Fruit fly (Drosophila melanogaster) whole organism, embryonic: ENCODE results near the gene CG1024.

Source experiments
- B-H1 ChIP-seq: fragments of 200-800 bp; sonication (Bioruptor generic); IDR thresholded peaks from 3 replicates; pipeline ENCODE4 v1.3.6; 2022; ENCODE audit warnings: missing biosample characterization, missing genetic modification characterization
- CG10274 ChIP-seq: fragments of 200-800 bp; sonication (Bioruptor generic); optimal IDR thresholded peaks from 3 replicates; lab custom pipeline; 2017; ENCODE audit warnings: missing biosample characterization, mild to moderate bottlenecking, missing genetic modification characterization
- CG11723 ChIP-seq: fragments of 200-800 bp; sonication (Bioruptor generic); optimal IDR thresholded peaks from 2 replicates; lab custom pipeline; 2017; ENCODE audit warnings: missing biosample characterization, mild to moderate bottlenecking, missing genetic modification characterization
- CG14710 ChIP-seq: fragments of 200-800 bp; sonication (Bioruptor generic); optimal IDR thresholded peaks from 3 replicates; lab custom pipeline; 2019; ENCODE audit warnings: missing biosample characterization, mild to moderate bottlenecking, missing genetic modification characterization, moderate library complexity
- CG15011 ChIP-seq: fragments of 200-800 bp; sonication (Bioruptor generic); optimal IDR thresholded peaks from 3 replicates; lab custom pipeline; 2018; ENCODE audit warnings: missing biosample characterization, mild to moderate bottlenecking, missing genetic modification characterization
- CG16815 ChIP-seq: fragments of 200-800 bp; sonication (Bioruptor generic); optimal IDR thresholded peaks from 3 replicates; lab custom pipeline; 2017; ENCODE audit warnings: missing biosample characterization, mild to moderate bottlenecking, missing genetic modification characterization
- CG17568 ChIP-seq: fragments of 200-800 bp; sonication (Bioruptor generic); optimal IDR thresholded peaks from 2 replicates; lab custom pipeline; 2018; ENCODE audit warnings: missing biosample characterization, mild to moderate bottlenecking, missing genetic modification characterization, moderate library complexity
- CG17802 ChIP-seq: fragments of 200-800 bp; sonication (Bioruptor generic); optimal IDR thresholded peaks from 2 replicates; lab custom pipeline; 2018; ENCODE audit warnings: missing biosample characterization, mild to moderate bottlenecking, missing genetic modification characterization, moderate library complexity
- CG1792 ChIP-seq: fragments of 200-800 bp; sonication (Bioruptor generic); optimal IDR thresholded peaks from 2 replicates; lab custom pipeline; 2016; ENCODE audit warnings: missing biosample characterization, missing genetic modification characterization
- CG2875 ChIP-seq: fragments of 200-800 bp; sonication (Bioruptor generic); optimal IDR thresholded peaks from 2 replicates; lab custom pipeline; 2017; ENCODE audit warnings: missing biosample characterization, mild to moderate bottlenecking, missing genetic modification characterization, missing genetic modification reagents
- CG32767 ChIP-seq: fragments of 200-800 bp; sonication (Bioruptor generic); IDR thresholded peaks from 2 replicates; pipeline ENCODE4 v1.3.6; 2022; ENCODE audit warnings: missing biosample characterization, missing genetic modification characterization
- CG3407 ChIP-seq: fragments of 200-800 bp; sonication (Bioruptor generic); optimal IDR thresholded peaks from 2 replicates; lab custom pipeline; 2018; ENCODE audit warnings: missing biosample characterization, mild to moderate bottlenecking, missing genetic modification characterization
- CG6654 ChIP-seq: fragments of 200-800 bp; sonication (Bioruptor generic); optimal IDR thresholded peaks from 2 replicates; lab custom pipeline; 2017; ENCODE audit warnings: missing biosample characterization, mild to moderate bottlenecking, missing genetic modification characterization
- CG7556 ChIP-seq: fragments of 200-800 bp; sonication (Bioruptor generic); optimal IDR thresholded peaks from 2 replicates; lab custom pipeline; 2017; ENCODE audit warnings: missing biosample characterization, mild to moderate bottlenecking, missing genetic modification characterization
- CG8290 ChIP-seq, 3 experiments: fragments of 200-800 bp; sonication (Bioruptor generic); optimal IDR thresholded peaks; 2 replicates each; lab custom pipeline; 2016 to 2019; ENCODE audit warnings: missing biosample characterization in 3 of 3, missing genetic modification characterization in 3 of 3, mild to moderate bottlenecking in 2 of 3, moderate library complexity in 1 of 3
- CG8765 ChIP-seq: fragments of 200-800 bp; sonication (Bioruptor generic); IDR thresholded peaks from 2 replicates; pipeline ENCODE4 v1.3.6; 2022; ENCODE audit warnings: missing biosample characterization, missing genetic modification characterization
- Dip2 ChIP-seq: fragments of 200-800 bp; sonication (Bioruptor generic); IDR thresholded peaks from 2 replicates; pipeline ENCODE4 v1.3.6; 2022; ENCODE audit warnings: missing biosample characterization, missing genetic modification characterization
- Ets65A ChIP-seq: fragments of 200-800 bp; sonication (Bioruptor generic); peaks from one replicate; lab custom pipeline; 2016; ENCODE audit warnings: missing biosample characterization, missing genetic modification characterization
- Gsc ChIP-seq: fragments of 200-800 bp; sonication (Bioruptor generic); IDR thresholded peaks from 2 replicates; pipeline ENCODE4 v1.3.6; 2022; ENCODE audit warnings: missing biosample characterization, missing genetic modification characterization
- Hmx ChIP-seq: fragments of 200-800 bp; sonication (Bioruptor generic); optimal IDR thresholded peaks from 2 replicates; lab custom pipeline; 2016; ENCODE audit warnings: missing biosample characterization, missing genetic modification characterization
- Neu2 ChIP-seq: fragments of 200-800 bp; sonication (Bioruptor generic); optimal IDR thresholded peaks from 3 replicates; lab custom pipeline; 2016; ENCODE audit warnings: missing biosample characterization, missing genetic modification characterization, borderline replicate concordance
- Nf-YA ChIP-seq: fragments of 200-800 bp; sonication (Bioruptor generic); IDR thresholded peaks from 2 replicates; pipeline ENCODE4 v1.3.6; 2022; ENCODE audit warnings: missing biosample characterization, missing genetic modification characterization
- Nf-YC ChIP-seq: fragments of 200-800 bp; optimal IDR thresholded peaks from 3 replicates; lab custom pipeline; 2019; ENCODE audit warnings: missing biosample characterization, mild to moderate bottlenecking, missing genetic modification characterization, moderate library complexity
- NfI ChIP-seq: fragments of 200-800 bp; sonication (Bioruptor generic); optimal IDR thresholded peaks from 3 replicates; lab custom pipeline; 2018; ENCODE audit warnings: missing biosample characterization, mild to moderate bottlenecking, missing genetic modification characterization, moderate library complexity
- Opbp ChIP-seq: fragments of 200-800 bp; sonication (Bioruptor generic); IDR thresholded peaks from 3 replicates; pipeline ENCODE4 v1.3.6; 2022; ENCODE audit warnings: missing biosample characterization, missing genetic modification characterization; ENCODE audit not compliant: partially characterized antibody
- Rx ChIP-seq: fragments of 200-800 bp; sonication (Bioruptor generic); IDR thresholded peaks from 2 replicates; pipeline ENCODE4 v1.3.6; 2022; ENCODE audit warnings: missing biosample characterization, missing genetic modification characterization
- Tbp ChIP-seq: fragments of >200 bp; optimal IDR thresholded peaks from 2 replicates; lab custom pipeline; 2018; ENCODE audit warnings: missing biosample characterization, missing genetic modification characterization
- Trl ChIP-seq, 3 experiments: fragments of >200 bp in 2 of 3; fragments of 200-800 bp in 1 of 3; sonication (Bioruptor generic) in 1 of 3; optimal IDR thresholded peaks; 2 replicates in 1 of 3; 3 replicates in 2 of 3; lab custom pipeline; 2016 to 2017; ENCODE audit warnings: missing biosample characterization in 1 of 3, missing genetic modification characterization in 1 of 3
- ac ChIP-seq: fragments of 200-800 bp; sonication (Bioruptor generic); optimal IDR thresholded peaks from 3 replicates; lab custom pipeline; 2017; ENCODE audit warnings: missing biosample characterization, mild to moderate bottlenecking, missing genetic modification characterization
- amos ChIP-seq: fragments of 200-800 bp; sonication (Bioruptor generic); IDR thresholded peaks from 2 replicates; pipeline ENCODE4 v1.3.6; 2022; ENCODE audit warnings: missing biosample characterization, missing genetic modification characterization; ENCODE audit not compliant: partially characterized antibody
- bsh ChIP-seq, 2 experiments: fragments of 200-800 bp; sonication (Bioruptor generic); optimal IDR thresholded peaks; 2 replicates each; lab custom pipeline; 2017 to 2018; ENCODE audit warnings: mild to moderate bottlenecking in 2 of 2, missing biosample characterization in 2 of 2, missing genetic modification characterization in 2 of 2, moderate library complexity in 1 of 2
- cwo ChIP-seq: fragments of 200-800 bp; sonication (Bioruptor generic); optimal IDR thresholded peaks from 3 replicates; lab custom pipeline; 2017; ENCODE audit warnings: missing biosample characterization, missing genetic modification characterization, mild to moderate bottlenecking, moderate library complexity, missing genetic modification reagents
- dmrt11E ChIP-seq: fragments of 200-800 bp; sonication (Bioruptor generic); optimal IDR thresholded peaks from 3 replicates; lab custom pipeline; 2018; ENCODE audit warnings: missing biosample characterization, mild to moderate bottlenecking, missing genetic modification characterization, moderate library complexity
- dysf ChIP-seq: fragments of 200-800 bp; sonication (Bioruptor generic); IDR thresholded peaks from 3 replicates; pipeline ENCODE4 v1.3.6; 2022; ENCODE audit warnings: missing biosample characterization, missing genetic modification characterization
- fd102C ChIP-seq: fragments of 200-800 bp; sonication (Bioruptor generic); optimal IDR thresholded peaks from 2 replicates; lab custom pipeline; 2018; ENCODE audit warnings: missing biosample characterization, mild to moderate bottlenecking, missing genetic modification characterization, moderate library complexity
- fru ChIP-seq: fragments of >200 bp; optimal IDR thresholded peaks from 2 replicates; lab custom pipeline; 2017
- gfzf ChIP-seq: fragments of 200-800 bp; sonication (Bioruptor generic); optimal IDR thresholded peaks from 2 replicates; lab custom pipeline; 2016; ENCODE audit warnings: missing biosample characterization, mild to moderate bottlenecking, missing genetic modification characterization, moderate library complexity
- hbn ChIP-seq: fragments of 200-800 bp; sonication (Bioruptor generic); IDR thresholded peaks from 2 replicates; pipeline ENCODE4 v1.3.6; 2022; ENCODE audit warnings: missing biosample characterization, missing genetic modification characterization; ENCODE audit not compliant: partially characterized antibody
- nerfin-2 ChIP-seq: fragments of 200-800 bp; sonication (Bioruptor generic); IDR thresholded peaks from 2 replicates; pipeline ENCODE4 v1.3.6; 2022; ENCODE audit warnings: missing biosample characterization, missing genetic modification characterization; ENCODE audit not compliant: partially characterized antibody
- nmo ChIP-seq: fragments of 200-800 bp; sonication (Bioruptor generic); optimal IDR thresholded peaks from 2 replicates; lab custom pipeline; 2018; ENCODE audit warnings: missing biosample characterization, mild to moderate bottlenecking, missing genetic modification characterization, moderate library complexity
- pb ChIP-seq: fragments of 200-800 bp; sonication (Bioruptor generic); optimal IDR thresholded peaks from 3 replicates; lab custom pipeline; 2016; ENCODE audit warnings: missing biosample characterization, missing genetic modification characterization
- phol ChIP-seq: fragments of 200-800 bp; sonication (Bioruptor generic); optimal IDR thresholded peaks from 3 replicates; lab custom pipeline; 2018; ENCODE audit warnings: missing biosample characterization, mild to moderate bottlenecking, missing genetic modification characterization, moderate library complexity
- sd ChIP-seq: fragments of 200-800 bp; sonication (Bioruptor generic); optimal IDR thresholded peaks from 3 replicates; lab custom pipeline; 2018; ENCODE audit warnings: missing biosample characterization, mild to moderate bottlenecking, missing genetic modification characterization, moderate library complexity
- shn ChIP-seq: fragments of 200-800 bp; sonication (Bioruptor generic); optimal IDR thresholded peaks from 3 replicates; lab custom pipeline; 2016; ENCODE audit warnings: missing biosample characterization, missing genetic modification characterization
- tap ChIP-seq: fragments of 200-800 bp; optimal IDR thresholded peaks from 3 replicates; lab custom pipeline; 2019; ENCODE audit warnings: missing biosample characterization, mild to moderate bottlenecking, missing genetic modification characterization, moderate library complexity
- usp ChIP-seq: fragments of >200 bp; optimal IDR thresholded peaks from 2 replicates; lab custom pipeline; 2017; ENCODE audit warnings: missing biosample characterization, missing genetic modification characterization
- vfl ChIP-seq: fragments of 200-800 bp; sonication (Bioruptor generic); optimal IDR thresholded peaks from 2 replicates; lab custom pipeline; 2016; ENCODE audit warnings: missing biosample characterization, missing genetic modification characterization
- zfh2 ChIP-seq: fragments of 200-800 bp; sonication (Bioruptor generic); optimal IDR thresholded peaks from 2 replicates; lab custom pipeline; 2016; ENCODE audit warnings: missing biosample characterization, missing genetic modification characterization

CG1024 gene

DNA sequence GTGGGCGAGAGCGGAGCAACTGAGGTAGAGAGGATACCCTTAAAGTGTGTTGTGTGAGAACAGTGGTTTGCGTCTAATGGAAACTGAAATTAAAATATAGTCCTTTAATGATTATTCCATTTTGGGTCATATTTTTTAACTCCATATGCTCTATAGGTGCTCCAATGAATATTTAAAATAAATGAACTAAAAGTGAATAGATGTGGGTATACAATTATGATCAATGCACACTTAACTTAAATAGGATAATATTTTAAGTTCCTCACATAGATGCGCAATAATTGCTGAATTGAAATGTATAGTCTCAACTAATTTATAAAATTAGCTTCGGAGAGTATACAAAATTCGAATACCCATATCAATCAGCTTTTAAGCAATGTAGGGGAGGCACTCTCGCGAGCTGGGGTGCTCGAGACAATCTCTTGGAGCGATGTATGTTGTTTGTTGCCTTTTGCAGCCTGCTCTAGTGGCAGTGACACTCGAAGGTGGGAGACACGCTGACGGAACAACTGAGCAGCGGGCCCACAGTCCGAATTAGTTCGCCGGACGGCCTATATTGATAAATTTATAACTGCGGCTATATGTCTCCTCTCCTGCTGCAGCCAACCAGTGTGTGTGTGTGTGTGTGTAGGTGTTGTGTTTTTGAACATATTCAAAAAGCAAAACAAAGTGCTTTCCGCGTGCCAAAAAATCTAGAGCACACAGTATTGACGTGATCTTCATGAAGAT lies 26.3 kb downstream of the CG1024 start (continued):
- no peak for TF ChIP-seq NfI (GFP tag; lab: Kevin White, UChicago)
- peak; percentile 86 for TF ChIP-seq Ets65A (GFP tag; lab: Kevin White, UChicago)
- TF ChIP-seq vfl, result no peak
- peak; percentile 68 for TF ChIP-seq CG2875 (GFP tag; lab: Kevin White, UChicago)
- TF ChIP-seq CG16815 (GFP tag; lab: Kevin White, UChicago), result peak; percentile 65
- no peak for TF ChIP-seq hbn (GFP tag; lab: Robert Waterston, UW)
- TF ChIP-seq CG6654 (GFP tag; lab: Kevin White, UChicago), result peak; percentile 48
- TF ChIP-seq Gsc (GFP tag; lab: Robert Waterston, UW), result peak; percentile 23; the same call in 1 of the 2 replicates
- TF ChIP-seq CG3407 (GFP tag; lab: Kevin White, UChicago), result no peak
- TF ChIP-seq bsh (GFP tag; optimal IDR thresholded peaks at IDR 0.05; lab: Kevin White, UChicago), result peak; percentile 28 to 87
- TF ChIP-seq Dip2 (GFP tag; lab: Robert Waterston, UW), result no peak
- no peak for TF ChIP-seq Nf-YC (tag; lab: Kevin White, UChicago)
- peak; percentile 38 for TF ChIP-seq shn
- no peak for TF ChIP-seq fru (lab: Kevin White, UChicago)
- TF ChIP-seq Neu2 (GFP tag; lab: Kevin White, UChicago), result no peak
- TF ChIP-seq phol (tag; lab: Kevin White, UChicago), result peak; percentile 90
- peak; percentile 89 for TF ChIP-seq CG7556 (GFP tag; lab: Kevin White, UChicago)
- peak; percentile 1 to 52 for TF ChIP-seq Trl (optimal IDR thresholded peaks at IDR 0.05; lab: Kevin White, UChicago)
- TF ChIP-seq Trl (GFP tag; optimal IDR thresholded peaks at IDR 0.05; lab: Kevin White, UChicago), result peak; percentile 36
- TF ChIP-seq cwo, result peak; percentile 71
- TF ChIP-seq ac (GFP tag; lab: Kevin White, UChicago), result no peak
- TF ChIP-seq nmo, result peak; percentile 93
- no peak for TF ChIP-seq usp (GFP tag; lab: Kevin White, UChicago)
- TF ChIP-seq CG17802 (tag; lab: Kevin White, UChicago), result peak; percentile 28
- 0 out of 2 replicates have a peak, but pooled peaks have one; percentile 36 for TF ChIP-seq Rx
- no peak for TF ChIP-seq CG11723
- no peak; the same call in 1 of the 2 replicates for TF ChIP-seq CG32767 (GFP tag; lab: Robert Waterston, UW)
- peak; percentile 56; the same call in 2 of the 3 replicates for TF ChIP-seq B-H1 (GFP tag; lab: Robert Waterston, UW)
- TF ChIP-seq amos (GFP tag; lab: Robert Waterston, UW), result no peak
- peak; percentile 76 for TF ChIP-seq dmrt11E
- peak; percentile 77 for TF ChIP-seq CG15011 (GFP tag; lab: Kevin White, UChicago)
- TF ChIP-seq Nf-YA (GFP tag; lab: Robert Waterston, UW), result no peak
- no peak for TF ChIP-seq CG14710 (tag; lab: Kevin White, UChicago)
- no peak for TF ChIP-seq pb
- TF ChIP-seq sd (tag; lab: Kevin White, UChicago), result no peak
- no peak for TF ChIP-seq CG8765 (GFP tag; lab: Robert Waterston, UW)
- TF ChIP-seq tap (tag; lab: Kevin White, UChicago), result no peak
- TF ChIP-seq Hmx (GFP tag; lab: Kevin White, UChicago), result no peak
- TF ChIP-seq Tbp, result no peak
- peak; percentile 22 for TF ChIP-seq zfh2
- TF ChIP-seq CG10274, result peak; percentile 64
- TF ChIP-seq CG17568 (GFP tag; lab: Kevin White, UChicago), result peak; percentile 47
- TF ChIP-seq CG1792 (GFP tag; lab: Kevin White, UChicago), result peak; percentile 60
- TF ChIP-seq dysf (GFP tag; lab: Robert Waterston, UW), result peak; percentile 82; the same call in 2 of the 3 replicates
- no peak for TF ChIP-seq fd102C (GFP tag; lab: Kevin White, UChicago)
- TF ChIP-seq nerfin-2, result 0 out of 2 replicates have a peak, but pooled peaks have one; percentile 34
- TF ChIP-seq Opbp, result no peak
- no peak for TF ChIP-seq gfzf (GFP tag; lab: Kevin White, UChicago)
- peak; percentile 34 for TF ChIP-seq CG8290 (GFP tag; optimal IDR thresholded peaks at IDR 0.05; lab: Kevin White, UChicago)
- no peak for TF ChIP-seq CG8290 (tag; optimal IDR thresholded peaks at IDR 0.05; lab: Kevin White, UChicago)
